Worm (Caenorhabditis elegans) whole organism, young adult: Measurements from ENCODE around the gene cutl-19.

Experiments used
- B0336.3 ChIP-seq: fragments of 200-800 bp; sonication (Bioruptor generic); IDR thresholded peaks from 2 replicates; pipeline ENCODE4 v1.3.6; 2022; ENCODE audit warnings: missing genetic modification characterization, missing compliant biosample characterization
- C06A6.2 ChIP-seq: fragments of 200-800 bp; sonication (Bioruptor generic); conservative IDR thresholded peaks from 2 replicates; pipeline ENCODE4 v1.3.6; 2022; ENCODE audit warnings: missing genetic modification characterization, missing compliant biosample characterization
- D2030.7 ChIP-seq: fragments of 200-800 bp; sonication (Bioruptor generic); IDR thresholded peaks from 2 replicates; pipeline ENCODE4 v1.3.6; 2022; ENCODE audit warnings: missing genetic modification reagents, missing genetic modification characterization, missing compliant biosample characterization
- F23B12.7 ChIP-seq: sonication (generic microtip); optimal IDR thresholded peaks from 2 replicates; lab custom pipeline; 2017; ENCODE audit warnings: missing genetic modification characterization, mild to moderate bottlenecking, missing compliant biosample characterization, antibody characterized with exemption, moderate library complexity; ENCODE audit not compliant: insufficient read depth
- F33H1.4 ChIP-seq: fragments of 200-800 bp; sonication (Bioruptor generic); IDR thresholded peaks from 2 replicates; pipeline ENCODE4 v1.3.6; 2022; ENCODE audit warnings: missing genetic modification reagents, missing genetic modification characterization, missing compliant biosample characterization
- F37B4.10 ChIP-seq: fragments of 200-800 bp; sonication (Bioruptor generic); IDR thresholded peaks from 2 replicates; pipeline ENCODE4 v1.3.6; 2022; ENCODE audit warnings: missing genetic modification characterization, missing compliant biosample characterization
- F52B5.7 ChIP-seq: sonication (generic microtip); optimal IDR thresholded peaks from 2 replicates; lab custom pipeline; 2016; ENCODE audit warnings: mild to moderate bottlenecking, missing genetic modification characterization, missing compliant biosample characterization
- K12H6.12 ChIP-seq: fragments of 200-800 bp; sonication (Bioruptor generic); optimal IDR thresholded peaks from 2 replicates; lab custom pipeline; 2018; ENCODE audit warnings: mild to moderate bottlenecking, missing genetic modification characterization, missing compliant biosample characterization
- Y53F4B.3 ChIP-seq: fragments of 200-800 bp; sonication (Bioruptor generic); IDR thresholded peaks from 2 replicates; pipeline ENCODE4 v1.3.6; 2022; ENCODE audit warnings: missing genetic modification reagents, missing genetic modification characterization, missing compliant biosample characterization
- Y53G8AR.9 ChIP-seq: fragments of 200-800 bp; sonication (Bioruptor generic); conservative IDR thresholded peaks from 2 replicates; pipeline ENCODE4 v1.3.6; 2022; ENCODE audit warnings: missing genetic modification reagents, missing genetic modification characterization, missing compliant biosample characterization
- Y56A3A.18 ChIP-seq: fragments of 200-800 bp; sonication (Bioruptor generic); IDR thresholded peaks from 2 replicates; pipeline ENCODE4 v1.3.6; 2022; ENCODE audit warnings: missing genetic modification reagents, missing genetic modification characterization, missing compliant biosample characterization
- ZK185.1 ChIP-seq: sonication (generic microtip); optimal IDR thresholded peaks from 2 replicates; lab custom pipeline; 2016; ENCODE audit warnings: mild to moderate bottlenecking, missing genetic modification characterization, missing compliant biosample characterization; ENCODE audit not compliant: poor library complexity, severe bottlenecking
- ama-1 ChIP-seq, 3 experiments: fragments of 150-350 bp in 1 of 3; sonication (generic microtip) in 2 of 3; optimal IDR thresholded peaks; 2 replicates each; lab custom pipeline; 2014 to 2018; ENCODE audit warnings: missing biosample characterization in 2 of 3, missing genetic modification characterization in 2 of 3, missing genetic modification reagents in 2 of 3
- athp-1 ChIP-seq: sonication (generic microtip); optimal IDR thresholded peaks from 2 replicates; lab custom pipeline; 2017; ENCODE audit warnings: mild to moderate bottlenecking, missing genetic modification characterization, missing compliant biosample characterization
- attf-5 ChIP-seq: fragments of 200-800 bp; sonication (Bioruptor generic); optimal IDR thresholded peaks from 2 replicates; lab custom pipeline; 2018; ENCODE audit warnings: mild to moderate bottlenecking, missing genetic modification characterization, missing compliant biosample characterization
- attf-6 ChIP-seq: fragments of 200-800 bp; sonication (Bioruptor generic); IDR thresholded peaks from 2 replicates; pipeline ENCODE4 v1.3.6; 2022; ENCODE audit warnings: missing genetic modification reagents, missing genetic modification characterization, missing compliant biosample characterization
- bed-1 ChIP-seq: fragments of 200-800 bp; sonication (Bioruptor generic); IDR thresholded peaks from 2 replicates; pipeline ENCODE4 v1.3.6; 2022; ENCODE audit warnings: missing genetic modification reagents, missing genetic modification characterization, missing compliant biosample characterization
- cebp-1 ChIP-seq, 2 experiments: fragments of 200-800 bp in 1 of 2; sonication (Bioruptor generic) in 1 of 2; sonication (generic microtip) in 1 of 2; IDR thresholded peaks in 1 of 2; optimal IDR thresholded peaks in 1 of 2; 2 replicates each; pipeline versions ENCODE4 v1.3.6 to Lab custom; 2017 to 2022; ENCODE audit warnings: missing compliant biosample characterization in 2 of 2, missing genetic modification characterization in 2 of 2, mild to moderate bottlenecking in 1 of 2, missing genetic modification reagents in 1 of 2, moderate library complexity in 1 of 2
- ceh-100 ChIP-seq: fragments of 200-800 bp; sonication (Bioruptor generic); IDR thresholded peaks from 2 replicates; pipeline ENCODE4 v1.3.6; 2022; ENCODE audit warnings: missing genetic modification reagents, missing genetic modification characterization, missing compliant biosample characterization
- ceh-40 ChIP-seq: fragments of 200-800 bp; sonication (Bioruptor generic); IDR thresholded peaks from 2 replicates; pipeline ENCODE4 v1.3.6; 2022; ENCODE audit warnings: missing genetic modification characterization, missing compliant biosample characterization
- ceh-58 ChIP-seq: fragments of 200-800 bp; sonication (Bioruptor generic); IDR thresholded peaks from 2 replicates; pipeline ENCODE4 v1.3.6; 2022; ENCODE audit warnings: missing genetic modification characterization, missing compliant biosample characterization
- chd-7 ChIP-seq: sonication (generic microtip); optimal IDR thresholded peaks from 2 replicates; lab custom pipeline; 2016; ENCODE audit warnings: mild to moderate bottlenecking, missing genetic modification characterization, moderate library complexity, missing compliant biosample characterization
- ekl-4 ChIP-seq: fragments of 200-800 bp; sonication (Bioruptor generic); IDR thresholded peaks from 2 replicates; pipeline ENCODE4 v1.3.6; 2022; ENCODE audit warnings: missing genetic modification reagents, missing genetic modification characterization, missing compliant biosample characterization
- let-526 ChIP-seq: fragments of 200-800 bp; sonication (Bioruptor generic); IDR thresholded peaks from 2 replicates; pipeline ENCODE4 v1.3.6; 2022; ENCODE audit warnings: missing genetic modification reagents, missing genetic modification characterization, missing compliant biosample characterization
- lin-26 ChIP-seq: fragments of 200-800 bp; sonication (Bioruptor generic); IDR thresholded peaks from 2 replicates; pipeline ENCODE4 v1.3.6; 2022; ENCODE audit warnings: missing genetic modification reagents, missing genetic modification characterization, missing compliant biosample characterization
- lsl-1 ChIP-seq: fragments of 200-800 bp; sonication (Bioruptor generic); optimal IDR thresholded peaks from 2 replicates; lab custom pipeline; 2018; ENCODE audit warnings: mild to moderate bottlenecking, missing genetic modification characterization, moderate library complexity, missing compliant biosample characterization
- lsy-27 ChIP-seq: sonication (generic microtip); optimal IDR thresholded peaks from 2 replicates; lab custom pipeline; 2017; ENCODE audit warnings: missing genetic modification characterization, mild to moderate bottlenecking, missing compliant biosample characterization, antibody characterized with exemption, missing genotype, borderline replicate concordance; ENCODE audit not compliant: insufficient read depth
- madf-3 ChIP-seq: fragments of 200-800 bp; sonication (Bioruptor generic); IDR thresholded peaks from 2 replicates; pipeline ENCODE4 v1.3.6; 2022; ENCODE audit warnings: missing genetic modification reagents, missing genetic modification characterization, missing compliant biosample characterization
- mes-4 ChIP-seq: sonication (generic microtip); optimal IDR thresholded peaks from 2 replicates; lab custom pipeline; 2016; ENCODE audit warnings: missing genotype, missing genetic modification characterization, missing compliant biosample characterization
- mxl-1 ChIP-seq: sonication (generic microtip); optimal IDR thresholded peaks from 2 replicates; lab custom pipeline; 2016; ENCODE audit warnings: missing genetic modification characterization, missing compliant biosample characterization
- nhr-179 ChIP-seq: sonication (generic microtip); optimal IDR thresholded peaks from 2 replicates; lab custom pipeline; 2016; ENCODE audit warnings: mild to moderate bottlenecking, missing genetic modification characterization, missing compliant biosample characterization
- nhr-80 ChIP-seq: sonication (generic microtip); optimal IDR thresholded peaks from 2 replicates; lab custom pipeline; 2016; ENCODE audit warnings: missing genetic modification characterization, missing compliant biosample characterization
- rcor-1 ChIP-seq: fragments of 200-800 bp; sonication (Bioruptor generic); IDR thresholded peaks from 2 replicates; pipeline ENCODE4 v1.3.6; 2022; ENCODE audit warnings: missing genetic modification reagents, missing genetic modification characterization, missing compliant biosample characterization
- repo-1 ChIP-seq: sonication (generic microtip); optimal IDR thresholded peaks from 2 replicates; lab custom pipeline; 2017; ENCODE audit warnings: mild to moderate bottlenecking, missing genetic modification characterization, missing compliant biosample characterization
- somi-1 ChIP-seq: fragments of 200-800 bp; sonication (Bioruptor generic); optimal IDR thresholded peaks from 2 replicates; lab custom pipeline; 2018; ENCODE audit warnings: mild to moderate bottlenecking, missing genetic modification characterization, missing compliant biosample characterization
- tlf-1 ChIP-seq: fragments of 200-800 bp; sonication (Bioruptor generic); optimal IDR thresholded peaks from 2 replicates; lab custom pipeline; 2018; ENCODE audit warnings: mild to moderate bottlenecking, missing genetic modification characterization, missing compliant biosample characterization
- zim-3 ChIP-seq: sonication (generic microtip); optimal IDR thresholded peaks from 2 replicates; lab custom pipeline; 2017; ENCODE audit warnings: mild to moderate bottlenecking, missing genetic modification characterization, moderate library complexity, missing compliant biosample characterization
- ztf-22 ChIP-seq: fragments of 200-800 bp; sonication (Bioruptor generic); optimal IDR thresholded peaks from 2 replicates; lab custom pipeline; 2018; ENCODE audit warnings: mild to moderate bottlenecking, missing genetic modification characterization, moderate library complexity, missing compliant biosample characterization
- ztf-3 ChIP-seq: fragments of 200-800 bp; sonication (Bioruptor generic); optimal IDR thresholded peaks from 2 replicates; lab custom pipeline; 2018; ENCODE audit warnings: mild to moderate bottlenecking, missing genetic modification characterization, missing compliant biosample characterization

cutl-19 gene

ce11 chrIII:5230415-5230814 lies 13.0 kb upstream of the cutl-19 start, which contains the start of gene prmt-5 (continued):
- TF ChIP-seq tlf-1 (peak; percentile 89), ama-1 (optimal IDR thresholded peaks at IDR 0.05; lab: Kevin White, UChicago) (peak; percentile 91), ama-1 (GFP tag; optimal IDR thresholded peaks at IDR 0.05; lab: Kevin White, UChicago) (peak; percentile 56 to 61), D2030.7 (GFP tag; lab: Robert Waterston, UW) (peak; percentile 47), ekl-4 (GFP tag; lab: Robert Waterston, UW) (peak; percentile 87), let-526 (GFP tag; lab: Robert Waterston, UW) (peak; percentile 78), attf-6 (peak; percentile 75; the same call in 1 of the 2 replicates), ztf-3 (peak; percentile 73), somi-1 (GFP tag; lab: Kevin White, UChicago) (peak; percentile 20), ZK185.1 (peak; percentile 42), nhr-80 (tag; lab: Kevin White, UChicago) (no peak), C06A6.2 (no peak; the same call in 1 of the 2 replicates), B0336.3 (GFP tag; lab: Robert Waterston, UW) (peak; percentile 96), lsy-27 (tag; lab: Kevin White, UChicago) (no peak), repo-1 (tag; lab: Kevin White, UChicago) (peak; percentile 95), F23B12.7 (tag; lab: Kevin White, UChicago) (no peak), mxl-1 (no peak), mes-4 (tag; lab: Kevin White, UChicago) (no peak), F52B5.7 (tag; lab: Kevin White, UChicago) (peak; percentile 97), lin-26 (0 out of 2 replicates have a peak, but pooled peaks have one; percentile 53), athp-1 (tag; lab: Kevin White, UChicago) (peak; percentile 91), Y56A3A.18 (GFP tag; lab: Robert Waterston, UW) (peak; percentile 85), ztf-22 (GFP tag; lab: Kevin White, UChicago) (no peak), bed-1 (GFP tag; lab: Robert Waterston, UW) (no peak), lsl-1 (GFP tag; lab: Kevin White, UChicago) (peak; percentile 44), K12H6.12 (peak; percentile 10), ceh-58 (GFP tag; lab: Robert Waterston, UW) (no peak), zim-3 (tag; lab: Kevin White, UChicago) (peak; percentile 91), cebp-1 (GFP tag; IDR thresholded peaks at IDR 0.05; lab: Robert Waterston, UW) (no peak), cebp-1 (tag; optimal IDR thresholded peaks at IDR 0.05; lab: Kevin White, UChicago) (peak; percentile 54), chd-7 (peak; percentile 93), Y53F4B.3 (GFP tag; lab: Robert Waterston, UW) (no peak), rcor-1 (peak; percentile 52; the same call in 1 of the 2 replicates), ceh-40 (GFP tag; lab: Robert Waterston, UW) (no peak), ceh-100 (GFP tag; lab: Robert Waterston, UW) (peak; percentile 56), nhr-179 (tag; lab: Kevin White, UChicago) (no peak), attf-5 (GFP tag; lab: Kevin White, UChicago) (no peak)

- TF ChIP-seq madf-3 (0 out of 2 replicates have a peak, but pooled peaks have one; percentile 28), ZK185.1 (peak; percentile 4), F33H1.4 (GFP tag; lab: Robert Waterston, UW) (no peak), Y56A3A.18 (GFP tag; lab: Robert Waterston, UW) (no peak), F37B4.10 (GFP tag; lab: Robert Waterston, UW) (0 out of 2 replicates have a peak, but pooled peaks have one; percentile 27), ceh-58 (GFP tag; lab: Robert Waterston, UW) (0 out of 2 replicates have a peak, but pooled peaks have one; percentile 60), Y53G8AR.9 (GFP tag; lab: Robert Waterston, UW) (peak; percentile 34; the same call in 1 of the 2 replicates)
Measured at ce11 chrIII:5229511-5230250, 12.3 kb upstream of the cutl-19 start.
